Fruit fly (Drosophila melanogaster) S2 (cell line): ENCODE data around the gene Rpn7.

Experiments used
- CG8478 ChIP-seq: fragments of >200 bp; optimal IDR thresholded peaks from 2 replicates; lab custom pipeline; 2018
- CTCF ChIP-seq, 2 experiments: fragments of >200 bp; optimal IDR thresholded peaks; 2 replicates each; lab custom pipeline; 2018

Rpn7 gene

dm6 chr3R:22465984-22466530 lies 4.2 kb upstream of the Rpn7 start, which contains the start of gene Pebp1:
Pebp1 (plus strand) TSS chr3R:22466034.
- TF ChIP-seq CG8478 (no peak), CTCF (optimal IDR thresholded peaks at IDR 0.05; lab: Kevin White, UChicago) (no peak)

dm6 chr3R:22465138-22465537 lies 3.3 kb upstream of the Rpn7 start:
- TF ChIP-seq CTCF (optimal IDR thresholded peaks at IDR 0.05; lab: Kevin White, UChicago) (no peak), CG8478 (no peak)

- TF ChIP-seq CTCF (optimal IDR thresholded peaks at IDR 0.05; lab: Kevin White, UChicago) (no peak), CG8478 (no peak)
Measured at dm6 chr3R:22464611-22465113, 2.8 kb upstream of the Rpn7 start, which contains the start of gene CG7054. CG7054 (plus strand) TSS chr3R:22464985.

dm6 chr3R:22456007-22456406 lies 5.8 kb downstream of the Rpn7 start:
- TF ChIP-seq CG8478: no peak
- TF ChIP-seq CTCF (optimal IDR thresholded peaks at IDR 0.05; lab: Kevin White, UChicago): no peak

- TF ChIP-seq CTCF (optimal IDR thresholded peaks at IDR 0.05; lab: Kevin White, UChicago) (no peak), CG8478 (no peak)
Measured at dm6 chr3R:22455335-22455985, 6.4 kb downstream of the Rpn7 start.

- TF ChIP-seq CG8478 (no peak), CTCF (optimal IDR thresholded peaks at IDR 0.05; lab: Kevin White, UChicago) (no peak)
Measured at dm6 chr3R:22454397-22455334, 7.2 kb downstream of the Rpn7 start.

- TF ChIP-seq CTCF (optimal IDR thresholded peaks at IDR 0.05; lab: Kevin White, UChicago) (no peak), CG8478 (no peak)
Measured at dm6 chr3R:22449871-22450424, 11.9 kb downstream of the Rpn7 start.

dm6 chr3R:22447874-22448254 lies 14.0 kb downstream of the Rpn7 start, which contains the start of gene CG34376:
CG34376 (plus strand) TSS chr3R:22448099.
- no peak for TF ChIP-seq CTCF (optimal IDR thresholded peaks at IDR 0.05; lab: Kevin White, UChicago)

dm6 chr3R:22447195-22447873 lies 14.5 kb downstream of the Rpn7 start, which contains the start of gene CG34288:
CG34288 (minus strand) TSS chr3R:22447263.
- TF ChIP-seq CG8478 (no peak), CTCF (optimal IDR thresholded peaks at IDR 0.05; lab: Kevin White, UChicago) (no peak)

- TF ChIP-seq CTCF (optimal IDR thresholded peaks at IDR 0.05; lab: Kevin White, UChicago): no peak
- no peak for TF ChIP-seq CG8478
Measured at dm6 chr3R:22446493-22446892, 15.4 kb downstream of the Rpn7 start, which contains the start of gene CG12499. CG12499 (minus strand) TSS chr3R:22446587.

dm6 chr3R:22438301-22438700 lies 23.6 kb downstream of the Rpn7 start:
- no peak for TF ChIP-seq CTCF (optimal IDR thresholded peaks at IDR 0.05; lab: Kevin White, UChicago)
- TF ChIP-seq CG8478: no peak

dm6 chr3R:22436050-22436449 lies 25.8 kb downstream of the Rpn7 start, which contains the start of gene CG13847:
CG13847 (minus strand) TSS chr3R:22436150.
- TF ChIP-seq CG8478 (no peak), CTCF (optimal IDR thresholded peaks at IDR 0.05; lab: Kevin White, UChicago) (no peak)

dm6 chr3R:22432200-22432804 lies 29.6 kb downstream of the Rpn7 start:
- TF ChIP-seq CG8478: no peak
- TF ChIP-seq CTCF (optimal IDR thresholded peaks at IDR 0.05; lab: Kevin White, UChicago): no peak

- TF ChIP-seq CTCF (optimal IDR thresholded peaks at IDR 0.05; lab: Kevin White, UChicago) (no peak), CG8478 (no peak)
Measured at dm6 chr3R:22424602-22425190, 37.2 kb downstream of the Rpn7 start, which contains the start of gene pinta. pinta (minus strand) TSS chr3R:22424929.
